Worm (Caenorhabditis elegans): Measurements from ENCODE around the gene fil-2.
A peak's percentile ranks its signal among the peaks of the same experiment; 100 is the strongest.

The fil-2 gene

ce11 chrV:6267237-6267812, 11.5 kb upstream of the fil-2 start, which contains the start of gene mrck-1 (continued):
- TF ChIP-seq snpc-1.1 (tag; optimal IDR thresholded peaks at IDR 0.05; ENCODE audit: insufficient read depth): no peak
- TF ChIP-seq nfyb-1 (GFP tag; IDR thresholded peaks at IDR 0.05): peak; percentile 65
- peak; percentile 72 for TF ChIP-seq snpc-4 (GFP tag; optimal IDR thresholded peaks at IDR 0.05)
- peak in 3 of 4 experiments; percentile 61 to 65 (median 64) for TF ChIP-seq snpc-4 (tag; optimal IDR thresholded peaks at IDR 0.05)
- TF ChIP-seq F57A8.1 (GFP tag; optimal IDR thresholded peaks at IDR 0.05): no peak
- peak in 1 of 2 experiments; percentile 51 for TF ChIP-seq let-607 (tag; optimal IDR thresholded peaks at IDR 0.05)
- TF ChIP-seq tbx-9 (tag; optimal IDR thresholded peaks at IDR 0.05; ENCODE audit: borderline replicate concordance): no peak
- TF ChIP-seq tbp1 (GFP tag; optimal IDR thresholded peaks at IDR 0.05): peak; percentile 57
- TF ChIP-seq him-1 (tag; optimal IDR thresholded peaks at IDR 0.05): no peak
- TF ChIP-seq nhr-120 (GFP tag; IDR thresholded peaks at IDR 0.05): no peak
- no peak for TF ChIP-seq mxl-1 (tag; optimal IDR thresholded peaks at IDR 0.05)
- peak; percentile 58 for TF ChIP-seq dpl-1 (GFP tag; optimal IDR thresholded peaks at IDR 0.05)
- TF ChIP-seq ceh-100 (GFP tag; IDR thresholded peaks at IDR 0.05): no peak; the same call in 1 of the 2 replicates
- TF ChIP-seq bed-1 (GFP tag; IDR thresholded peaks at IDR 0.05): no peak
- no peak for TF ChIP-seq F10E7.11 (tag; optimal IDR thresholded peaks at IDR 0.05)
- TF ChIP-seq rcor-1 (GFP tag; IDR thresholded peaks at IDR 0.05): peak; percentile 85
- peak; percentile 24; the same call in 1 of the 2 replicates for TF ChIP-seq madf-8 (GFP tag; conservative IDR thresholded peaks at IDR 0.05)
- TF ChIP-seq ZK185.1 (tag; optimal IDR thresholded peaks at IDR 0.05; ENCODE audit: poor library complexity, severe bottlenecking): peak; percentile 81
- TF ChIP-seq ceh-40 (GFP tag; IDR thresholded peaks at IDR 0.05): no peak
- TF ChIP-seq snpc-3.4 (tag; optimal IDR thresholded peaks at IDR 0.05): no peak
- no peak for TF ChIP-seq sdz-38 (tag; optimal IDR thresholded peaks at IDR 0.05)
- peak; percentile 51 for TF ChIP-seq die-1 (tag; optimal IDR thresholded peaks at IDR 0.05)
- no peak for TF ChIP-seq unc-62 (GFP tag; optimal IDR thresholded peaks at IDR 0.05)
- TF ChIP-seq hsf-1 (GFP tag; IDR thresholded peaks at IDR 0.05): no peak
- TF ChIP-seq mes-4 (tag; optimal IDR thresholded peaks at IDR 0.05): no peak
- TF ChIP-seq chd-7 (tag; optimal IDR thresholded peaks at IDR 0.05): peak; percentile 80
- peak; percentile 68; the same call in 1 of the 2 replicates for TF ChIP-seq hmg-20 (GFP tag; IDR thresholded peaks at IDR 0.05)
- TF ChIP-seq B0336.3 (GFP tag; IDR thresholded peaks at IDR 0.05): peak; percentile 80
- peak; percentile 71; the same call in 1 of the 2 replicates for TF ChIP-seq egl-18 (GFP tag; IDR thresholded peaks at IDR 0.05)
- 0 out of 2 replicates have a peak, but pooled peaks have one; percentile 18 for TF ChIP-seq C17E4.6 (GFP tag; IDR thresholded peaks at IDR 0.05)

- peak; percentile 89 for TF ChIP-seq xnd-1 (tag; optimal IDR thresholded peaks at IDR 0.05)
- TF ChIP-seq chd-7 (tag; optimal IDR thresholded peaks at IDR 0.05): no peak
- no peak for TF ChIP-seq let-526 (GFP tag; IDR thresholded peaks at IDR 0.05)
- peak; percentile 91 for TF ChIP-seq lsl-1 (GFP tag; optimal IDR thresholded peaks at IDR 0.05)
- no peak for TF ChIP-seq zim-3 (tag; optimal IDR thresholded peaks at IDR 0.05)
- TF ChIP-seq B0261.1 (tag; optimal IDR thresholded peaks at IDR 0.05): no peak
- TF ChIP-seq aptf-3 (GFP tag; IDR thresholded peaks at IDR 0.05): no peak
- no peak for TF ChIP-seq snpc-1.1 (tag; optimal IDR thresholded peaks at IDR 0.05; ENCODE audit: insufficient read depth)
- peak; percentile 85 for TF ChIP-seq madf-8 (GFP tag; conservative IDR thresholded peaks at IDR 0.05)
- peak; percentile 26 for TF ChIP-seq F49E8.2 (tag; optimal IDR thresholded peaks at IDR 0.05; ENCODE audit: insufficient read depth)
- peak; percentile 87 for TF ChIP-seq F33H1.4 (GFP tag; IDR thresholded peaks at IDR 0.05)
- TF ChIP-seq egrh-3 (GFP tag; IDR thresholded peaks at IDR 0.05): no peak
- TF ChIP-seq D2030.7 (GFP tag; IDR thresholded peaks at IDR 0.05): peak; percentile 44; the same call in 1 of the 2 replicates
- TF ChIP-seq ceh-91 (GFP tag; IDR thresholded peaks at IDR 0.05): 0 out of 2 replicates have a peak, but pooled peaks have one; percentile 31
- TF ChIP-seq pha-4 (tag; optimal IDR thresholded peaks at IDR 0.05): no peak
- TF ChIP-seq athp-1 (tag; optimal IDR thresholded peaks at IDR 0.05): no peak
- TF ChIP-seq madf-6 (GFP tag; IDR thresholded peaks at IDR 0.05): peak; percentile 91
- TF ChIP-seq rcor-1 (GFP tag; IDR thresholded peaks at IDR 0.05): no peak
These were observed 10.9 kb upstream of the fil-2 start for ce11 chrV:6267978-6268377.
